Worm (Caenorhabditis elegans) whole organism, L4 larva: ENCODE measurements around the gene sec-24.1.
A peak's percentile ranks its signal among the peaks of the same experiment; 100 is the strongest.

Source experiments
- F49E8.2 ChIP-seq: sonication (generic microtip); optimal IDR thresholded peaks from 2 replicates; lab custom pipeline; 2016; ENCODE audit warnings: missing compliant biosample characterization, mild to moderate bottlenecking, missing genetic modification characterization, borderline replicate concordance
- T26A8.4 ChIP-seq: fragments of 200-800 bp; sonication (Bioruptor generic); IDR thresholded peaks from 2 replicates; pipeline ENCODE4 v1.3.6; 2022; ENCODE audit warnings: missing genetic modification characterization, missing compliant biosample characterization
- aha-1 ChIP-seq: fragments of 150-350 bp; peaks from one replicate; lab custom pipeline; 2014; ENCODE audit warnings: missing biosample characterization, missing genetic modification characterization
- ceh-28 ChIP-seq: fragments of 150-350 bp; optimal IDR thresholded peaks from 2 replicates; lab custom pipeline; 2014; ENCODE audit warnings: missing biosample characterization, missing genetic modification reagents, missing genetic modification characterization
- ctbp-1 ChIP-seq: fragments of 200-800 bp; sonication (Bioruptor generic); IDR thresholded peaks from 2 replicates; pipeline ENCODE4 v1.3.6; 2022; ENCODE audit warnings: missing genetic modification reagents, missing genetic modification characterization, missing compliant biosample characterization
- daf-12 ChIP-seq: fragments of 150-350 bp; optimal IDR thresholded peaks from 2 replicates; lab custom pipeline; 2014; ENCODE audit warnings: missing biosample characterization, missing genetic modification reagents, missing genetic modification characterization
- daf-16 ChIP-seq, 3 experiments: sonication (generic microtip); optimal IDR thresholded peaks; 2 replicates each; lab custom pipeline; 2016 to 2017; ENCODE audit warnings: missing genetic modification characterization in 3 of 3, missing genetic modification reagents in 3 of 3, mild to moderate bottlenecking in 2 of 3, missing compliant biosample characterization in 2 of 3, missing biosample characterization in 1 of 3, moderate library complexity in 1 of 3
- daf-8 ChIP-seq: fragments of 200-800 bp; sonication (Bioruptor generic); IDR thresholded peaks from 2 replicates; pipeline ENCODE4 v1.3.6; 2022; ENCODE audit warnings: missing genetic modification characterization, missing compliant biosample characterization
- dmd-8 ChIP-seq: fragments of 200-800 bp; sonication (Bioruptor generic); IDR thresholded peaks from 2 replicates; pipeline ENCODE4 v1.3.6; 2022; ENCODE audit warnings: missing genetic modification characterization, missing compliant biosample characterization
- dpl-1 ChIP-seq: fragments of 150-350 bp; optimal IDR thresholded peaks from 2 replicates; lab custom pipeline; 2014; ENCODE audit warnings: missing biosample characterization, missing genetic modification reagents, missing genetic modification characterization
- dve-1 ChIP-seq: sonication (generic microtip); optimal IDR thresholded peaks from 2 replicates; lab custom pipeline; 2017; ENCODE audit warnings: antibody characterized with exemption, mild to moderate bottlenecking, missing genetic modification characterization, missing compliant biosample characterization; ENCODE audit not compliant: insufficient read depth
- egl-43 ChIP-seq: fragments of 200-800 bp; sonication (Bioruptor generic); IDR thresholded peaks from 2 replicates; pipeline ENCODE4 v1.3.6; 2022; ENCODE audit warnings: missing genetic modification reagents, missing genetic modification characterization, missing compliant biosample characterization
- fos-1 ChIP-seq: fragments of 150-350 bp; optimal IDR thresholded peaks from 2 replicates; lab custom pipeline; 2014; ENCODE audit warnings: missing biosample characterization, missing genetic modification characterization
- hlh-11 ChIP-seq: fragments of 200-800 bp; sonication (Bioruptor generic); optimal IDR thresholded peaks from 2 replicates; lab custom pipeline; 2018; ENCODE audit warnings: mild to moderate bottlenecking, missing genetic modification characterization, missing compliant biosample characterization
- hlh-30 ChIP-seq: sonication (generic microtip); optimal IDR thresholded peaks from 2 replicates; lab custom pipeline; 2017; ENCODE audit warnings: antibody characterized with exemption, mild to moderate bottlenecking, missing genetic modification characterization, missing compliant biosample characterization; ENCODE audit not compliant: insufficient read depth
- lin-29 ChIP-seq: fragments of 200-800 bp; sonication (Bioruptor generic); IDR thresholded peaks from 2 replicates; pipeline ENCODE4 v1.3.6; 2022; ENCODE audit warnings: missing genetic modification reagents, missing genetic modification characterization, missing compliant biosample characterization
- lin-38 ChIP-seq: fragments of 200-800 bp; sonication (Bioruptor generic); IDR thresholded peaks from 2 replicates; pipeline ENCODE4 v1.3.6; 2022; ENCODE audit warnings: missing genetic modification reagents, missing genetic modification characterization, missing compliant biosample characterization
- lsy-2 ChIP-seq, 2 experiments: fragments of 150-350 bp in 1 of 2; sonication (generic microtip) in 1 of 2; optimal IDR thresholded peaks; 2 replicates each; lab custom pipeline; 2014 to 2017; ENCODE audit warnings: missing biosample characterization in 2 of 2, missing genetic modification characterization in 2 of 2
- mdt-29 ChIP-seq: fragments of 200-800 bp; sonication (Bioruptor generic); IDR thresholded peaks from 2 replicates; pipeline ENCODE4 v1.3.6; 2022; ENCODE audit warnings: missing genetic modification reagents, missing genetic modification characterization, missing compliant biosample characterization
- mes-2 ChIP-seq: sonication (generic microtip); optimal IDR thresholded peaks from 2 replicates; lab custom pipeline; 2016; ENCODE audit warnings: missing genotype, mild to moderate bottlenecking, missing genetic modification characterization, missing compliant biosample characterization; ENCODE audit not compliant: poor library complexity, severe bottlenecking
- mxl-2 ChIP-seq: fragments of 200-800 bp; sonication (Bioruptor generic); conservative IDR thresholded peaks from 2 replicates; pipeline ENCODE4 v1.3.6; 2022; ENCODE audit warnings: missing genetic modification reagents, missing genetic modification characterization, missing compliant biosample characterization
- mxl-3 ChIP-seq: fragments of 200-800 bp; sonication (Bioruptor generic); optimal IDR thresholded peaks from 2 replicates; lab custom pipeline; 2018; ENCODE audit warnings: mild to moderate bottlenecking, missing genetic modification characterization, missing compliant biosample characterization
- nhr-102 ChIP-seq: sonication (generic microtip); optimal IDR thresholded peaks from 2 replicates; lab custom pipeline; 2016; ENCODE audit warnings: mild to moderate bottlenecking, missing genetic modification characterization, moderate library complexity, missing compliant biosample characterization
- nhr-11 ChIP-seq: fragments of 150-350 bp; optimal IDR thresholded peaks from 2 replicates; lab custom pipeline; 2014; ENCODE audit warnings: missing biosample characterization, missing genetic modification characterization
- nhr-111 ChIP-seq: fragments of 200-800 bp; sonication (Bioruptor generic); optimal IDR thresholded peaks from 2 replicates; lab custom pipeline; 2018; ENCODE audit warnings: mild to moderate bottlenecking, missing genetic modification characterization, missing compliant biosample characterization
- nhr-41 ChIP-seq: fragments of 200-800 bp; sonication (Bioruptor generic); IDR thresholded peaks from 2 replicates; pipeline ENCODE4 v1.3.6; 2022; ENCODE audit warnings: missing genetic modification reagents, missing genetic modification characterization, missing compliant biosample characterization
- pha-4 ChIP-seq, 2 experiments: fragments of 150-350 bp in 1 of 2; fragments of 200-800 bp in 1 of 2; sonication (Bioruptor generic) in 1 of 2; IDR thresholded peaks in 1 of 2; optimal IDR thresholded peaks in 1 of 2; 2 replicates each; pipeline versions ENCODE4 v1.3.6 to Lab custom; 2014 to 2022; ENCODE audit warnings: missing genetic modification characterization in 2 of 2, missing genetic modification reagents in 2 of 2, missing biosample characterization in 1 of 2, missing compliant biosample characterization in 1 of 2
- set-16 ChIP-seq: fragments of 200-800 bp; sonication (Bioruptor generic); IDR thresholded peaks from 2 replicates; pipeline ENCODE4 v1.3.6; 2022; ENCODE audit warnings: missing genetic modification reagents, missing genetic modification characterization, missing compliant biosample characterization
- snpc-1.2 ChIP-seq: fragments of 200-800 bp; sonication (Bioruptor generic); IDR thresholded peaks from 2 replicates; pipeline ENCODE4 v1.3.6; 2022; ENCODE audit warnings: missing genetic modification reagents, missing genetic modification characterization, missing compliant biosample characterization
- spr-1 ChIP-seq: sonication (generic microtip); optimal IDR thresholded peaks from 2 replicates; lab custom pipeline; 2016; ENCODE audit warnings: mild to moderate bottlenecking, missing genetic modification characterization, missing compliant biosample characterization
- unc-130 ChIP-seq: sonication (generic microtip); optimal IDR thresholded peaks from 2 replicates; lab custom pipeline; 2016; ENCODE audit warnings: missing genetic modification reagents, missing genetic modification characterization, missing compliant biosample characterization
- unc-62 ChIP-seq, 3 experiments: fragments of 150-350 bp in 1 of 3; sonication (generic microtip); optimal IDR thresholded peaks in 2 of 3; peaks in 1 of 3; 1 replicate in 1 of 3; 2 replicates in 2 of 3; lab custom pipeline; 2014 to 2017; ENCODE audit warnings: missing biosample characterization in 3 of 3, missing genetic modification characterization in 3 of 3, missing genetic modification reagents in 3 of 3, missing genotype in 1 of 3
- vab-7 ChIP-seq: fragments of 200-800 bp; sonication (Bioruptor generic); IDR thresholded peaks from 2 replicates; pipeline ENCODE4 v1.3.6; 2022; ENCODE audit warnings: missing genetic modification reagents, missing genetic modification characterization, missing compliant biosample characterization
- zag-1 ChIP-seq: fragments of 150-350 bp; optimal IDR thresholded peaks from 2 replicates; lab custom pipeline; 2014; ENCODE audit warnings: missing biosample characterization, missing genetic modification characterization
- zfp-2 ChIP-seq: sonication (generic microtip); optimal IDR thresholded peaks from 2 replicates; lab custom pipeline; 2016; ENCODE audit warnings: mild to moderate bottlenecking, missing genetic modification characterization, missing compliant biosample characterization
- zfp-3 ChIP-seq: fragments of 200-800 bp; sonication (Bioruptor generic); conservative IDR thresholded peaks from 2 replicates; pipeline ENCODE4 v1.3.6; 2022; ENCODE audit warnings: missing genetic modification reagents, missing genetic modification characterization, missing compliant biosample characterization

Gene sec-24.1

DNA sequence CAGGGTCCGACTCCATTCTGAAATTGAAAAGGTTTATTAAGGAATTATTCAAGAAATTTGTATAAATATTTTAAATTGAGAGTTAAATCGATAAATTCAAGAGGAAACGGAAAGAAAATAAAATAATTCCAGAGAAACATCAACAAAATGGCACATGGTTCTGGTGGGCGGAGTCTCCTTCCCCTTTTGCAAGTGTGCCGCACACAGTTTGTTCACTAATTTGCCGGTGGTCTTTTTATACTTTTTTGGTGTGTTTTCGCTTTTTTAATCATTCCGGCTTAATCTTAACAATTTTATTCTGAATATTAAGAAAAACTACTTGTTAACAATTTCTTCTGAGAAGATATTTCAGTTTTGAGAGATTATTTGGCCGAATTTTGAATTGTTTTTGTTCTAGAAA, 38.9 kb upstream of the sec-24.1 start, which contains the start of the genes ragc-1 and Y24F12A.1 (continued):
- TF ChIP-seq hlh-11 (tag; lab: Kevin White, UChicago) (peak; percentile 44), ctbp-1 (GFP tag; lab: Robert Waterston, UW) (no peak), unc-130 (GFP tag; lab: Kevin White, UChicago) (peak; percentile 59), nhr-102 (tag; lab: Kevin White, UChicago) (no peak), fos-1 (tag; lab: Kevin White, UChicago) (no peak), zfp-3 (GFP tag; lab: Robert Waterston, UW) (no peak), mes-2 (peak; percentile 83), vab-7 (GFP tag; lab: Robert Waterston, UW) (no peak), egl-43 (no peak), pha-4 (GFP tag; IDR thresholded peaks at IDR 0.05; lab: Robert Waterston, UW) (no peak), pha-4 (tag; optimal IDR thresholded peaks at IDR 0.05; lab: Kevin White, UChicago) (peak; percentile 51), spr-1 (no peak), lsy-2 (tag; optimal IDR thresholded peaks at IDR 0.05; lab: Kevin White, UChicago) (peak in 1 of 2 experiments; percentile 72), F49E8.2 (tag; lab: Kevin White, UChicago) (no peak), nhr-11 (no peak), dmd-8 (GFP tag; lab: Robert Waterston, UW) (no peak)

DNA sequence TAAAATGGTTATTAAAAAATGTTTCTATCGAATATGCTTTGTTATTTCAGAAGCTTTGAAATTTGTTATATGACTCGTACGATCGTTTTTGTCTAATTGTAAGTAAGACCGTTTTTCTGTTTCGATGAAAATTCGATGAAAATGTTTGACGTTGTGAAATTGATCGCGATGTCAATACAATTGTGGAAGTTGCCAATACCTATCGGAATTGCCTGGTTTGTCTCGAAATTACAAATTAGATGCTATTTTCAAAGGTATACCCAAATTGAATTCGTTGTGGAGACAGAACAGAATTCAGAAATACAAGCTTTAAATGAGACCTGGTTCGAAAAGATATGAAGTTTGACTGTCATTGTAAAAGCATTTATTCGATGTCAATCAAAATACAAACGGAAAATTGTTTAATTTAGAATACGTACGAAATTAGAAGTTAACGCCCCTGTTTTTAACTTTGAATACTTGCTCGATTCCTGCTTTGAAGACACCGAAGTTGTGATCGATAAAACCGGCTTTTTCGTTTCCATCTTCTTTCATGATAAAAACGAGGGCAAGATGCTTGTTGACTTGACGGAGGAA, 37.4 kb upstream of the sec-24.1 start:
- no peak for TF ChIP-seq daf-12 (tag; lab: Kevin White, UChicago)
- TF ChIP-seq dve-1 (tag; lab: Kevin White, UChicago), result no peak
- TF ChIP-seq daf-16 (GFP tag; optimal IDR thresholded peaks at IDR 0.05; lab: Kevin White, UChicago), result no peak
- TF ChIP-seq daf-16 (tag; optimal IDR thresholded peaks at IDR 0.05; lab: Kevin White, UChicago), result peak; percentile 21
- no peak for TF ChIP-seq hlh-30 (tag; lab: Kevin White, UChicago)
- TF ChIP-seq T26A8.4 (GFP tag; lab: Robert Waterston, UW), result no peak
- TF ChIP-seq nhr-41 (GFP tag; lab: Robert Waterston, UW), result no peak
- no peak for TF ChIP-seq dpl-1 (GFP tag; lab: Kevin White, UChicago)
- TF ChIP-seq set-16 (GFP tag; lab: Robert Waterston, UW), result no peak
- TF ChIP-seq daf-8 (GFP tag; lab: Robert Waterston, UW), result no peak
- TF ChIP-seq ceh-28 (tag; lab: Kevin White, UChicago), result no peak
- TF ChIP-seq snpc-1.2 (GFP tag; lab: Robert Waterston, UW), result peak; percentile 40; the same call in 1 of the 2 replicates
- TF ChIP-seq F49E8.2 (tag; lab: Kevin White, UChicago), result peak; percentile 6
- TF ChIP-seq pha-4 (GFP tag; IDR thresholded peaks at IDR 0.05; lab: Robert Waterston, UW), result no peak
- TF ChIP-seq pha-4 (tag; optimal IDR thresholded peaks at IDR 0.05; lab: Kevin White, UChicago), result no peak
- no peak for TF ChIP-seq nhr-111
- no peak for TF ChIP-seq vab-7 (GFP tag; lab: Robert Waterston, UW)
- peak in 1 of 2 experiments; percentile 96 for TF ChIP-seq unc-62 (GFP tag; optimal IDR thresholded peaks at IDR 0.05 in 1 of 2; lab: Kevin White, UChicago)
- no peak for TF ChIP-seq unc-62 (tag; optimal IDR thresholded peaks at IDR 0.05; lab: Kevin White, UChicago)
- TF ChIP-seq nhr-102 (tag; lab: Kevin White, UChicago), result no peak
- TF ChIP-seq aha-1 (tag; lab: Kevin White, UChicago), result peak; percentile 13
- TF ChIP-seq lin-38 (GFP tag; lab: Robert Waterston, UW), result peak; percentile 47
- TF ChIP-seq zfp-2 (tag; lab: Kevin White, UChicago), result no peak
- no peak for TF ChIP-seq mxl-2
- no peak for TF ChIP-seq lin-29 (GFP tag; lab: Robert Waterston, UW)
- TF ChIP-seq hlh-11 (tag; lab: Kevin White, UChicago), result no peak
- no peak for TF ChIP-seq zag-1
- no peak for TF ChIP-seq mxl-3
- no peak for TF ChIP-seq fos-1 (tag; lab: Kevin White, UChicago)
- TF ChIP-seq mdt-29, result no peak
